Fruit fly (Drosophila melanogaster): Measurements from ENCODE around the gene witty.

dm6 chr2L:8382646-8383045 lies 44.6 kb downstream of the witty start, which contains the start of the genes CG13392 and Rcd4:
- TF ChIP-seq CTCF (optimal IDR thresholded peaks at IDR 0.05), result no peak
- TF ChIP-seq CG8478 (optimal IDR thresholded peaks at IDR 0.05), result no peak
